Fruit fly (Drosophila melanogaster) whole organism, embryonic: ENCODE data around the gene cerv.

Source experiments
- Adf1 ChIP-seq: fragments of 200-800 bp; sonication (Bioruptor generic); IDR thresholded peaks from 2 replicates; pipeline ENCODE4 v1.3.6; 2022; ENCODE audit warnings: missing biosample characterization, missing genetic modification characterization
- CG10267 ChIP-seq: fragments of 200-800 bp; sonication (Bioruptor generic); optimal IDR thresholded peaks from 2 replicates; lab custom pipeline; 2018; ENCODE audit warnings: missing biosample characterization, mild to moderate bottlenecking, missing genetic modification characterization, moderate library complexity
- CG10565 ChIP-seq: fragments of 200-800 bp; sonication (Bioruptor generic); optimal IDR thresholded peaks from 3 replicates; lab custom pipeline; 2016; ENCODE audit warnings: missing biosample characterization, mild to moderate bottlenecking, missing genetic modification characterization
- CG12219 ChIP-seq: fragments of 200-800 bp; sonication (Bioruptor generic); optimal IDR thresholded peaks from 3 replicates; lab custom pipeline; 2018; ENCODE audit warnings: missing biosample characterization, mild to moderate bottlenecking, missing genetic modification characterization
- CG1233 ChIP-seq: fragments of 200-800 bp; sonication (Bioruptor generic); optimal IDR thresholded peaks from 4 replicates; lab custom pipeline; 2018; ENCODE audit warnings: missing biosample characterization, mild to moderate bottlenecking, missing genetic modification characterization
- CG13775 ChIP-seq: fragments of 200-800 bp; sonication (Bioruptor generic); optimal IDR thresholded peaks from 3 replicates; lab custom pipeline; 2017; ENCODE audit warnings: missing biosample characterization, mild to moderate bottlenecking, missing genetic modification characterization
- CG14014 ChIP-seq: fragments of 200-800 bp; sonication (Bioruptor generic); IDR thresholded peaks from 2 replicates; pipeline ENCODE4 v1.3.6; 2022; ENCODE audit warnings: missing biosample characterization, missing genetic modification characterization
- CG1603 ChIP-seq: fragments of 200-800 bp; sonication (Bioruptor generic); optimal IDR thresholded peaks from 2 replicates; lab custom pipeline; 2019; ENCODE audit warnings: missing biosample characterization, mild to moderate bottlenecking, missing genetic modification characterization, moderate library complexity
- CG18764 ChIP-seq: fragments of 200-800 bp; sonication (Bioruptor generic); optimal IDR thresholded peaks from 3 replicates; lab custom pipeline; 2016; ENCODE audit warnings: missing biosample characterization, missing genetic modification characterization
- CG2889 ChIP-seq: fragments of 200-800 bp; sonication (Bioruptor generic); IDR thresholded peaks from 3 replicates; pipeline ENCODE4 v1.3.6; 2022; ENCODE audit warnings: missing biosample characterization, missing genetic modification characterization
- CG32772 ChIP-seq: fragments of 200-800 bp; sonication (Bioruptor generic); IDR thresholded peaks from 2 replicates; pipeline ENCODE4 v1.3.6; 2022; ENCODE audit warnings: missing biosample characterization, missing genetic modification characterization
- CG42726 ChIP-seq: fragments of 200-800 bp; sonication (Bioruptor generic); IDR thresholded peaks from 2 replicates; pipeline ENCODE4 v1.3.6; 2022; ENCODE audit warnings: missing biosample characterization, missing genetic modification characterization; ENCODE audit not compliant: partially characterized antibody
- CG4360 ChIP-seq: fragments of 200-800 bp; sonication (Bioruptor generic); IDR thresholded peaks from 2 replicates; pipeline ENCODE4 v1.3.6; 2022; ENCODE audit warnings: missing biosample characterization, missing genetic modification characterization
- D ChIP-seq, 2 experiments: fragments of 200-800 bp in 1 of 2; fragments of >200 bp in 1 of 2; sonication (Bioruptor generic) in 1 of 2; optimal IDR thresholded peaks; 2 replicates in 1 of 2; 3 replicates in 1 of 2; lab custom pipeline; 2017; ENCODE audit warnings: mild to moderate bottlenecking in 1 of 2, missing biosample characterization in 1 of 2, missing genetic modification characterization in 1 of 2, missing genetic modification reagents in 1 of 2
- E2f1 ChIP-seq: fragments of 200-800 bp; sonication (Bioruptor generic); IDR thresholded peaks from 2 replicates; pipeline ENCODE4 v1.3.6; 2022; ENCODE audit warnings: missing biosample characterization, missing genetic modification characterization
- Fer3 ChIP-seq: fragments of 200-800 bp; sonication (Bioruptor generic); optimal IDR thresholded peaks from 2 replicates; lab custom pipeline; 2018; ENCODE audit warnings: missing biosample characterization, mild to moderate bottlenecking, missing genetic modification characterization, moderate library complexity
- Gug ChIP-seq: fragments of 200-800 bp; sonication (Bioruptor generic); IDR thresholded peaks from 4 replicates; pipeline ENCODE4 v1.3.6; 2022; ENCODE audit warnings: missing biosample characterization, missing genetic modification characterization
- HLH3B ChIP-seq: fragments of 200-800 bp; sonication (Bioruptor generic); IDR thresholded peaks from 2 replicates; pipeline ENCODE4 v1.3.6; 2022; ENCODE audit warnings: missing biosample characterization, missing genetic modification characterization
- Hmr ChIP-seq: fragments of 200-800 bp; sonication (Bioruptor generic); optimal IDR thresholded peaks from 3 replicates; lab custom pipeline; 2017; ENCODE audit warnings: mild to moderate bottlenecking, missing biosample characterization, missing genetic modification reagents, missing genetic modification characterization
- Med ChIP-seq: fragments of 200-800 bp; sonication (Bioruptor generic); peaks from one replicate; lab custom pipeline; 2016; ENCODE audit warnings: missing biosample characterization, missing genetic modification characterization, mild to moderate bottlenecking, inconsistent platforms, moderate library complexity
- NFAT ChIP-seq: fragments of 200-800 bp; sonication (Bioruptor generic); IDR thresholded peaks from 2 replicates; pipeline ENCODE4 v1.3.6; 2022; ENCODE audit warnings: missing biosample characterization, missing genetic modification characterization
- Side ChIP-seq: fragments of 200-800 bp; sonication (Bioruptor generic); optimal IDR thresholded peaks from 2 replicates; lab custom pipeline; 2016; ENCODE audit warnings: missing biosample characterization, missing genetic modification characterization
- ac ChIP-seq: fragments of 200-800 bp; sonication (Bioruptor generic); optimal IDR thresholded peaks from 3 replicates; lab custom pipeline; 2017; ENCODE audit warnings: missing biosample characterization, mild to moderate bottlenecking, missing genetic modification characterization
- btn ChIP-seq: fragments of 200-800 bp; sonication (Bioruptor generic); optimal IDR thresholded peaks from 2 replicates; lab custom pipeline; 2016; ENCODE audit warnings: missing biosample characterization, missing genetic modification characterization
- caup ChIP-seq: fragments of 200-800 bp; sonication (Bioruptor generic); optimal IDR thresholded peaks from 3 replicates; lab custom pipeline; 2017; ENCODE audit warnings: missing biosample characterization, mild to moderate bottlenecking, missing genetic modification characterization, moderate library complexity; ENCODE audit not compliant: severe bottlenecking
- crp ChIP-seq, 2 experiments: fragments of 200-800 bp; sonication (Bioruptor generic); optimal IDR thresholded peaks; 2 replicates in 1 of 2; 3 replicates in 1 of 2; lab custom pipeline; 2017; ENCODE audit warnings: missing biosample characterization in 2 of 2, missing genetic modification characterization in 2 of 2, mild to moderate bottlenecking in 1 of 2, moderate library complexity in 1 of 2
- cwo ChIP-seq: fragments of 200-800 bp; sonication (Bioruptor generic); optimal IDR thresholded peaks from 3 replicates; lab custom pipeline; 2017; ENCODE audit warnings: missing biosample characterization, missing genetic modification characterization, mild to moderate bottlenecking, moderate library complexity, missing genetic modification reagents
- danr ChIP-seq: fragments of 200-800 bp; sonication (Bioruptor generic); IDR thresholded peaks from 2 replicates; pipeline ENCODE4 v1.3.6; 2022; ENCODE audit warnings: missing biosample characterization, missing genetic modification characterization
- esg ChIP-seq: fragments of 200-800 bp; sonication (Bioruptor generic); conservative IDR thresholded peaks from 2 replicates; pipeline ENCODE4 v1.3.6; 2022; ENCODE audit warnings: missing biosample characterization, missing genetic modification characterization
- ewg ChIP-seq: fragments of 200-800 bp; sonication (Bioruptor generic); optimal IDR thresholded peaks from 3 replicates; lab custom pipeline; 2017; ENCODE audit warnings: mild to moderate bottlenecking, missing biosample characterization, missing genetic modification reagents, missing genetic modification characterization
- fd64A ChIP-seq: fragments of 200-800 bp; sonication (Bioruptor generic); optimal IDR thresholded peaks from 3 replicates; lab custom pipeline; 2018; ENCODE audit warnings: missing biosample characterization, mild to moderate bottlenecking, missing genetic modification characterization
- gt ChIP-seq: fragments of 200-800 bp; sonication (Bioruptor generic); IDR thresholded peaks from 2 replicates; pipeline ENCODE4 v1.3.6; 2022; ENCODE audit warnings: missing biosample characterization, missing genetic modification characterization
- hbn ChIP-seq: fragments of 200-800 bp; sonication (Bioruptor generic); IDR thresholded peaks from 2 replicates; pipeline ENCODE4 v1.3.6; 2022; ENCODE audit warnings: missing biosample characterization, missing genetic modification characterization; ENCODE audit not compliant: partially characterized antibody
- ken ChIP-seq: fragments of 200-800 bp; sonication (Bioruptor generic); IDR thresholded peaks from 3 replicates; pipeline ENCODE4 v1.3.6; 2022; ENCODE audit warnings: missing biosample characterization, missing genetic modification characterization
- lab ChIP-seq: fragments of 200-800 bp; sonication (Bioruptor generic); optimal IDR thresholded peaks from 3 replicates; lab custom pipeline; 2017; ENCODE audit warnings: missing biosample characterization, missing genetic modification characterization, mild to moderate bottlenecking, moderate library complexity, missing genetic modification reagents
- phol ChIP-seq: fragments of 200-800 bp; sonication (Bioruptor generic); optimal IDR thresholded peaks from 3 replicates; lab custom pipeline; 2018; ENCODE audit warnings: missing biosample characterization, mild to moderate bottlenecking, missing genetic modification characterization, moderate library complexity
- pros ChIP-seq: fragments of 200-800 bp; sonication (Bioruptor generic); optimal IDR thresholded peaks from 3 replicates; lab custom pipeline; 2019; ENCODE audit warnings: missing biosample characterization, mild to moderate bottlenecking, missing genetic modification characterization, moderate library complexity
- pum ChIP-seq: fragments of 200-800 bp; sonication (Bioruptor generic); optimal IDR thresholded peaks from 2 replicates; lab custom pipeline; 2016; ENCODE audit warnings: missing biosample characterization, missing genetic modification characterization
- sim ChIP-seq: fragments of 200-800 bp; sonication (Bioruptor generic); IDR thresholded peaks from 2 replicates; pipeline ENCODE4 v1.3.6; 2022; ENCODE audit warnings: missing biosample characterization, missing genetic modification characterization
- sima ChIP-seq: fragments of 200-800 bp; sonication (Bioruptor generic); optimal IDR thresholded peaks from 2 replicates; lab custom pipeline; 2016; ENCODE audit warnings: missing biosample characterization, missing genetic modification characterization
- slp2 ChIP-seq: fragments of 200-800 bp; sonication (Bioruptor generic); optimal IDR thresholded peaks from 2 replicates; lab custom pipeline; 2016; ENCODE audit warnings: missing biosample characterization, missing genetic modification characterization
- sna ChIP-seq: fragments of 200-800 bp; sonication (Bioruptor generic); IDR thresholded peaks from 2 replicates; pipeline ENCODE4 v1.3.6; 2022; ENCODE audit warnings: missing biosample characterization, missing genetic modification characterization; ENCODE audit not compliant: partially characterized antibody
- sqz ChIP-seq: fragments of 200-800 bp; sonication (Bioruptor generic); optimal IDR thresholded peaks from 3 replicates; lab custom pipeline; 2018; ENCODE audit warnings: missing biosample characterization, mild to moderate bottlenecking, missing genetic modification characterization
- sr ChIP-seq: fragments of 200-800 bp; sonication (Bioruptor generic); IDR thresholded peaks from 3 replicates; pipeline ENCODE4 v1.3.6; 2022; ENCODE audit warnings: missing biosample characterization, missing genetic modification characterization
- tll ChIP-seq, 2 experiments: fragments of 200-800 bp in 1 of 2; fragments of >200 bp in 1 of 2; sonication (Bioruptor generic) in 1 of 2; optimal IDR thresholded peaks; 2 replicates each; lab custom pipeline; 2017 to 2019; ENCODE audit warnings: missing biosample characterization in 2 of 2, missing genetic modification characterization in 2 of 2, mild to moderate bottlenecking in 1 of 2, moderate library complexity in 1 of 2
- wek ChIP-seq: fragments of 200-800 bp; sonication (Bioruptor generic); optimal IDR thresholded peaks from 3 replicates; lab custom pipeline; 2018; ENCODE audit warnings: missing biosample characterization, mild to moderate bottlenecking, missing genetic modification characterization, moderate library complexity
- zfh1 ChIP-seq: fragments of 200-800 bp; sonication (Bioruptor generic); IDR thresholded peaks from 3 replicates; pipeline ENCODE4 v1.3.6; 2022; ENCODE audit warnings: missing biosample characterization, missing genetic modification characterization
- zfh2 ChIP-seq: fragments of 200-800 bp; sonication (Bioruptor generic); optimal IDR thresholded peaks from 2 replicates; lab custom pipeline; 2016; ENCODE audit warnings: missing biosample characterization, missing genetic modification characterization

The cerv gene

dm6 chrX:15593477-15594229 is 15.7 kb upstream of the cerv start, which contains the start of gene Chsy (continued):
- TF ChIP-seq CG10267 (tag; lab: Kevin White, UChicago) (peak; percentile 25), hbn (GFP tag; lab: Robert Waterston, UW) (no peak), danr (GFP tag; lab: Robert Waterston, UW) (no peak), crp (GFP tag; optimal IDR thresholded peaks at IDR 0.05; lab: Kevin White, UChicago) (no peak), Hmr (no peak), CG42726 (GFP tag; lab: Robert Waterston, UW) (no peak), caup (no peak), wek (GFP tag; lab: Kevin White, UChicago) (no peak), sim (GFP tag; lab: Robert Waterston, UW) (no peak), ken (GFP tag; lab: Robert Waterston, UW) (no peak), ac (GFP tag; lab: Kevin White, UChicago) (no peak), Adf1 (peak; percentile 53; the same call in 1 of the 2 replicates), esg (GFP tag; lab: Robert Waterston, UW) (no peak), sr (GFP tag; lab: Robert Waterston, UW) (no peak), CG18764 (GFP tag; lab: Kevin White, UChicago) (no peak), Fer3 (no peak), CG4360 (GFP tag; lab: Robert Waterston, UW) (no peak), sqz (GFP tag; lab: Kevin White, UChicago) (no peak), pros (GFP tag; lab: Kevin White, UChicago) (no peak), fd64A (no peak), ewg (GFP tag; lab: Kevin White, UChicago) (no peak), HLH3B (GFP tag; lab: Robert Waterston, UW) (no peak), CG1603 (tag; lab: Kevin White, UChicago) (no peak), sna (GFP tag; lab: Robert Waterston, UW) (no peak), D (optimal IDR thresholded peaks at IDR 0.05; lab: Kevin White, UChicago) (no peak), D (GFP tag; optimal IDR thresholded peaks at IDR 0.05; lab: Kevin White, UChicago) (no peak), cwo (GFP tag; lab: Kevin White, UChicago) (no peak), lab (GFP tag; lab: Kevin White, UChicago) (peak; percentile 15), CG10565 (GFP tag; lab: Kevin White, UChicago) (no peak), sima (GFP tag; lab: Kevin White, UChicago) (no peak), CG2889 (GFP tag; lab: Robert Waterston, UW) (no peak), btn (GFP tag; lab: Kevin White, UChicago) (no peak), CG13775 (GFP tag; lab: Kevin White, UChicago) (peak; percentile 6), CG32772 (GFP tag; lab: Robert Waterston, UW) (no peak), slp2 (no peak), Gug (GFP tag; lab: Robert Waterston, UW) (peak; percentile 49; the same call in 1 of the 4 replicates), Side (GFP tag; lab: Kevin White, UChicago) (no peak), zfh2 (no peak), CG14014 (GFP tag; lab: Robert Waterston, UW) (no peak), NFAT (GFP tag; lab: Robert Waterston, UW) (peak; percentile 46; the same call in 1 of the 2 replicates), Med (peak; percentile 78), zfh1 (0 out of 3 replicates have a peak, but pooled peaks have one; percentile 36), gt (GFP tag; lab: Robert Waterston, UW) (no peak), tll (GFP tag; optimal IDR thresholded peaks at IDR 0.05; lab: Kevin White, UChicago) (no peak), pum (GFP tag; lab: Kevin White, UChicago) (no peak), E2f1 (GFP tag; lab: Robert Waterston, UW) (no peak), phol (tag; lab: Kevin White, UChicago) (peak; percentile 12), CG12219 (GFP tag; lab: Kevin White, UChicago) (no peak), CG1233 (GFP tag; lab: Kevin White, UChicago) (no peak)
